Worm (Caenorhabditis elegans) whole organism, young adult: ENCODE measurements around the gene nstp-2.
A peak's percentile ranks its signal among the peaks of the same experiment; 100 is the strongest.

Experiments
- B0035.1 ChIP-seq: sonication (generic microtip); optimal IDR thresholded peaks from 2 replicates; lab custom pipeline; 2016; ENCODE audit warnings: missing genetic modification characterization, mild to moderate bottlenecking, missing compliant biosample characterization, missing genotype, missing genetic modification reagents
- B0336.3 ChIP-seq: fragments of 200-800 bp; sonication (Bioruptor generic); IDR thresholded peaks from 2 replicates; pipeline ENCODE4 v1.3.6; 2022; ENCODE audit warnings: missing genetic modification characterization, missing compliant biosample characterization
- C17E4.6 ChIP-seq: fragments of 200-800 bp; sonication (Bioruptor generic); IDR thresholded peaks from 2 replicates; pipeline ENCODE4 v1.3.6; 2022; ENCODE audit warnings: missing genetic modification reagents, missing genetic modification characterization, missing compliant biosample characterization
- F37B4.10 ChIP-seq: fragments of 200-800 bp; sonication (Bioruptor generic); IDR thresholded peaks from 2 replicates; pipeline ENCODE4 v1.3.6; 2022; ENCODE audit warnings: missing genetic modification characterization, missing compliant biosample characterization
- F39B2.1 ChIP-seq: fragments of 200-800 bp; sonication (Bioruptor generic); IDR thresholded peaks from 2 replicates; pipeline ENCODE4 v1.3.6; 2022; ENCODE audit warnings: missing genetic modification reagents, missing genetic modification characterization, missing compliant biosample characterization
- F49E8.2 ChIP-seq: sonication (generic microtip); optimal IDR thresholded peaks from 3 replicates; lab custom pipeline; 2017; ENCODE audit warnings: missing genetic modification characterization, mild to moderate bottlenecking, missing compliant biosample characterization, antibody characterized with exemption, moderate library complexity; ENCODE audit not compliant: insufficient read depth
- F55B11.4 ChIP-seq: sonication (generic microtip); optimal IDR thresholded peaks from 2 replicates; lab custom pipeline; 2016; ENCODE audit warnings: missing compliant biosample characterization, missing genetic modification characterization, borderline replicate concordance; ENCODE audit not compliant: insufficient read depth
- F57A8.1 ChIP-seq: fragments of 200-800 bp; sonication (Bioruptor generic); optimal IDR thresholded peaks from 2 replicates; lab custom pipeline; 2018; ENCODE audit warnings: mild to moderate bottlenecking, missing genetic modification characterization, moderate library complexity, missing compliant biosample characterization
- F57C9.4 ChIP-seq: sonication (generic microtip); optimal IDR thresholded peaks from 2 replicates; lab custom pipeline; 2017; ENCODE audit warnings: mild to moderate bottlenecking, missing genetic modification characterization, missing compliant biosample characterization
- K12H6.12 ChIP-seq: fragments of 200-800 bp; sonication (Bioruptor generic); optimal IDR thresholded peaks from 2 replicates; lab custom pipeline; 2018; ENCODE audit warnings: mild to moderate bottlenecking, missing genetic modification characterization, missing compliant biosample characterization
- Y53F4B.3 ChIP-seq: fragments of 200-800 bp; sonication (Bioruptor generic); IDR thresholded peaks from 2 replicates; pipeline ENCODE4 v1.3.6; 2022; ENCODE audit warnings: missing genetic modification reagents, missing genetic modification characterization, missing compliant biosample characterization
- Y67H2A.10 ChIP-seq: fragments of 200-800 bp; sonication (Bioruptor generic); conservative IDR thresholded peaks from 2 replicates; pipeline ENCODE4 v1.3.6; 2022; ENCODE audit warnings: missing genetic modification reagents, missing genetic modification characterization, missing compliant biosample characterization
- Y79H2A.3 ChIP-seq: fragments of 200-800 bp; sonication (Bioruptor generic); conservative IDR thresholded peaks from 2 replicates; pipeline ENCODE4 v1.3.6; 2022; ENCODE audit warnings: missing genetic modification reagents, missing genetic modification characterization, missing compliant biosample characterization
- Y95B8A.8 ChIP-seq: fragments of 200-800 bp; sonication (Bioruptor generic); IDR thresholded peaks from 2 replicates; pipeline ENCODE4 v1.3.6; 2022; ENCODE audit warnings: missing genetic modification reagents, missing genetic modification characterization, missing compliant biosample characterization
- akir-1 ChIP-seq: fragments of 200-800 bp; sonication (Bioruptor generic); optimal IDR thresholded peaks from 2 replicates; lab custom pipeline; 2018; ENCODE audit warnings: mild to moderate bottlenecking, missing genetic modification characterization, moderate library complexity, missing compliant biosample characterization
- aptf-3 ChIP-seq: fragments of 200-800 bp; sonication (Bioruptor generic); IDR thresholded peaks from 2 replicates; pipeline ENCODE4 v1.3.6; 2022; ENCODE audit warnings: missing genetic modification characterization, missing compliant biosample characterization
- atf-7 ChIP-seq: sonication (generic microtip); optimal IDR thresholded peaks from 2 replicates; lab custom pipeline; 2017; ENCODE audit warnings: mild to moderate bottlenecking, missing genetic modification characterization, missing compliant biosample characterization
- attf-5 ChIP-seq: fragments of 200-800 bp; sonication (Bioruptor generic); optimal IDR thresholded peaks from 2 replicates; lab custom pipeline; 2018; ENCODE audit warnings: mild to moderate bottlenecking, missing genetic modification characterization, missing compliant biosample characterization
- bed-1 ChIP-seq: fragments of 200-800 bp; sonication (Bioruptor generic); IDR thresholded peaks from 2 replicates; pipeline ENCODE4 v1.3.6; 2022; ENCODE audit warnings: missing genetic modification reagents, missing genetic modification characterization, missing compliant biosample characterization
- cebp-1 ChIP-seq, 2 experiments: fragments of 200-800 bp in 1 of 2; sonication (Bioruptor generic) in 1 of 2; sonication (generic microtip) in 1 of 2; IDR thresholded peaks in 1 of 2; optimal IDR thresholded peaks in 1 of 2; 2 replicates each; pipeline versions ENCODE4 v1.3.6 to Lab custom; 2017 to 2022; ENCODE audit warnings: missing compliant biosample characterization in 2 of 2, missing genetic modification characterization in 2 of 2, mild to moderate bottlenecking in 1 of 2, missing genetic modification reagents in 1 of 2, moderate library complexity in 1 of 2
- ceh-40 ChIP-seq: fragments of 200-800 bp; sonication (Bioruptor generic); IDR thresholded peaks from 2 replicates; pipeline ENCODE4 v1.3.6; 2022; ENCODE audit warnings: missing genetic modification characterization, missing compliant biosample characterization
- die-1 ChIP-seq: sonication (generic microtip); optimal IDR thresholded peaks from 2 replicates; lab custom pipeline; 2016; ENCODE audit warnings: missing genotype, mild to moderate bottlenecking, missing genetic modification characterization, missing compliant biosample characterization
- dpff-1 ChIP-seq: sonication (generic microtip); optimal IDR thresholded peaks from 2 replicates; lab custom pipeline; 2017; ENCODE audit warnings: mild to moderate bottlenecking, missing genetic modification characterization, missing compliant biosample characterization
- dpl-1 ChIP-seq: fragments of 150-350 bp; optimal IDR thresholded peaks from 2 replicates; lab custom pipeline; 2014; ENCODE audit warnings: missing biosample characterization, missing genetic modification reagents, missing genetic modification characterization
- efl-1 ChIP-seq: fragments of 150-350 bp; optimal IDR thresholded peaks from 2 replicates; lab custom pipeline; 2014; ENCODE audit warnings: missing biosample characterization, missing genetic modification reagents, missing genetic modification characterization
- egl-18 ChIP-seq: fragments of 200-800 bp; sonication (Bioruptor generic); IDR thresholded peaks from 2 replicates; pipeline ENCODE4 v1.3.6; 2022; ENCODE audit warnings: missing genetic modification reagents, missing genetic modification characterization, missing compliant biosample characterization
- egrh-3 ChIP-seq: fragments of 200-800 bp; sonication (Bioruptor generic); IDR thresholded peaks from 2 replicates; pipeline ENCODE4 v1.3.6; 2022; ENCODE audit warnings: missing genetic modification reagents, missing genetic modification characterization, missing compliant biosample characterization
- ets-4 ChIP-seq: fragments of 200-800 bp; sonication (Bioruptor generic); optimal IDR thresholded peaks from 2 replicates; lab custom pipeline; 2018; ENCODE audit warnings: mild to moderate bottlenecking, missing genetic modification characterization, missing compliant biosample characterization
- hlh-26 ChIP-seq: fragments of 200-800 bp; sonication (Bioruptor generic); conservative IDR thresholded peaks from 2 replicates; pipeline ENCODE4 v1.3.6; 2022; ENCODE audit warnings: missing genetic modification reagents, missing genetic modification characterization, missing compliant biosample characterization
- hmg-1.2 ChIP-seq: fragments of 200-800 bp; sonication (Bioruptor generic); IDR thresholded peaks from 2 replicates; pipeline ENCODE4 v1.3.6; 2022; ENCODE audit warnings: missing genetic modification reagents, missing genetic modification characterization, missing compliant biosample characterization
- hsf-1 ChIP-seq: fragments of 200-800 bp; sonication (Bioruptor generic); IDR thresholded peaks from 2 replicates; pipeline ENCODE4 v1.3.6; 2022; ENCODE audit warnings: missing genetic modification reagents, missing genetic modification characterization, missing compliant biosample characterization
- lir-1 ChIP-seq: fragments of 200-800 bp; sonication (Bioruptor generic); conservative IDR thresholded peaks from 2 replicates; pipeline ENCODE4 v1.3.6; 2022; ENCODE audit warnings: missing genetic modification reagents, missing genetic modification characterization, missing compliant biosample characterization
- lsl-1 ChIP-seq: fragments of 200-800 bp; sonication (Bioruptor generic); optimal IDR thresholded peaks from 2 replicates; lab custom pipeline; 2018; ENCODE audit warnings: mild to moderate bottlenecking, missing genetic modification characterization, moderate library complexity, missing compliant biosample characterization
- madf-10 ChIP-seq: sonication (generic microtip); optimal IDR thresholded peaks from 2 replicates; lab custom pipeline; 2016; ENCODE audit warnings: mild to moderate bottlenecking, missing genetic modification characterization, missing compliant biosample characterization
- madf-6 ChIP-seq: fragments of 200-800 bp; sonication (Bioruptor generic); IDR thresholded peaks from 2 replicates; pipeline ENCODE4 v1.3.6; 2022; ENCODE audit warnings: missing genetic modification reagents, missing genetic modification characterization, missing compliant biosample characterization
- madf-8 ChIP-seq: fragments of 200-800 bp; sonication (Bioruptor generic); conservative IDR thresholded peaks from 2 replicates; pipeline ENCODE4 v1.3.6; 2022; ENCODE audit warnings: missing genetic modification reagents, missing genetic modification characterization, missing compliant biosample characterization
- mcd-1 ChIP-seq: fragments of 200-800 bp; sonication (Bioruptor generic); IDR thresholded peaks from 2 replicates; pipeline ENCODE4 v1.3.6; 2022; ENCODE audit warnings: missing genetic modification reagents, missing genetic modification characterization, missing compliant biosample characterization
- mes-4 ChIP-seq: sonication (generic microtip); optimal IDR thresholded peaks from 2 replicates; lab custom pipeline; 2016; ENCODE audit warnings: missing genotype, missing genetic modification characterization, missing compliant biosample characterization
- mxl-1 ChIP-seq: sonication (generic microtip); optimal IDR thresholded peaks from 2 replicates; lab custom pipeline; 2016; ENCODE audit warnings: missing genetic modification characterization, missing compliant biosample characterization
- nfya-1 ChIP-seq: sonication (generic microtip); optimal IDR thresholded peaks from 2 replicates; lab custom pipeline; 2017; ENCODE audit warnings: antibody characterized with exemption, missing compliant biosample characterization, missing genetic modification characterization, borderline replicate concordance; ENCODE audit not compliant: insufficient read depth
- nhr-179 ChIP-seq: sonication (generic microtip); optimal IDR thresholded peaks from 2 replicates; lab custom pipeline; 2016; ENCODE audit warnings: mild to moderate bottlenecking, missing genetic modification characterization, missing compliant biosample characterization
- nhr-90 ChIP-seq: sonication (generic microtip); optimal IDR thresholded peaks from 2 replicates; lab custom pipeline; 2016; ENCODE audit warnings: missing genotype, mild to moderate bottlenecking, missing genetic modification characterization, missing compliant biosample characterization
- pbrm-1 ChIP-seq: fragments of 200-800 bp; sonication (Bioruptor generic); IDR thresholded peaks from 2 replicates; pipeline ENCODE4 v1.3.6; 2022; ENCODE audit warnings: missing genetic modification reagents, missing genetic modification characterization, missing compliant biosample characterization
- pha-4 ChIP-seq: fragments of 150-350 bp; sonication (generic microtip); optimal IDR thresholded peaks from 2 replicates; lab custom pipeline; 2014; ENCODE audit warnings: missing biosample characterization, missing genetic modification reagents, missing genetic modification characterization
- snpc-3.4 ChIP-seq: sonication (generic microtip); optimal IDR thresholded peaks from 2 replicates; lab custom pipeline; 2017; ENCODE audit warnings: missing genetic modification characterization, mild to moderate bottlenecking, missing compliant biosample characterization, antibody characterized with exemption, moderate library complexity, missing genotype, missing genetic modification reagents
- tbx-9 ChIP-seq: sonication (generic microtip); optimal IDR thresholded peaks from 2 replicates; lab custom pipeline; 2016; ENCODE audit warnings: borderline replicate concordance, missing genetic modification characterization, inconsistent platforms, missing compliant biosample characterization
- xnd-1 ChIP-seq: sonication (generic microtip); optimal IDR thresholded peaks from 2 replicates; lab custom pipeline; 2016; ENCODE audit warnings: missing genotype, missing genetic modification reagents, missing genetic modification characterization, missing compliant biosample characterization
- zim-3 ChIP-seq: sonication (generic microtip); optimal IDR thresholded peaks from 2 replicates; lab custom pipeline; 2017; ENCODE audit warnings: mild to moderate bottlenecking, missing genetic modification characterization, moderate library complexity, missing compliant biosample characterization
- ztf-28 ChIP-seq: fragments of 200-800 bp; sonication (Bioruptor generic); IDR thresholded peaks from 2 replicates; pipeline ENCODE4 v1.3.6; 2022; ENCODE audit warnings: missing genetic modification reagents, missing genetic modification characterization, missing compliant biosample characterization

nstp-2 gene

ce11 chrIV:6613296-6613695 is 7.3 kb upstream of the nstp-2 start, which contains the start of gene drh-1:
Gene drh-1, minus strand, starts transcription at chrIV:6613353.
- peak; percentile 31; the same call in 1 of the 2 replicates for TF ChIP-seq madf-6 (GFP tag; lab: Robert Waterston, UW)
- no peak for TF ChIP-seq Y95B8A.8 (GFP tag; lab: Robert Waterston, UW)
- no peak for TF ChIP-seq xnd-1 (tag; lab: Kevin White, UChicago)
- TF ChIP-seq nfya-1 = no peak
- no peak for TF ChIP-seq F39B2.1 (GFP tag; lab: Robert Waterston, UW)
- TF ChIP-seq zim-3 = no peak
- no peak for TF ChIP-seq cebp-1 (GFP tag; IDR thresholded peaks at IDR 0.05; lab: Robert Waterston, UW)
- TF ChIP-seq cebp-1 (tag; optimal IDR thresholded peaks at IDR 0.05; lab: Kevin White, UChicago) = no peak
- no peak for TF ChIP-seq ceh-40 (GFP tag; lab: Robert Waterston, UW)
- TF ChIP-seq bed-1 (GFP tag; lab: Robert Waterston, UW) = no peak
- no peak for TF ChIP-seq efl-1 (GFP tag; lab: Kevin White, UChicago)
- no peak for TF ChIP-seq mes-4 (tag; lab: Kevin White, UChicago)
- no peak for TF ChIP-seq mxl-1 (tag; lab: Kevin White, UChicago)
- no peak for TF ChIP-seq madf-10 (tag; lab: Kevin White, UChicago)
- no peak for TF ChIP-seq F57C9.4 (tag; lab: Kevin White, UChicago)
- TF ChIP-seq Y67H2A.10 (GFP tag; lab: Robert Waterston, UW) = no peak
- TF ChIP-seq hmg-1.2 (GFP tag; lab: Robert Waterston, UW) = peak; percentile 100
- TF ChIP-seq F49E8.2 (tag; lab: Kevin White, UChicago) = no peak
- TF ChIP-seq Y79H2A.3 (GFP tag; lab: Robert Waterston, UW) = no peak
- TF ChIP-seq ets-4 = no peak
- TF ChIP-seq pbrm-1 = no peak
- no peak for TF ChIP-seq madf-8 (GFP tag; lab: Robert Waterston, UW)
- TF ChIP-seq nhr-90 = no peak
- TF ChIP-seq lir-1 (GFP tag; lab: Robert Waterston, UW) = no peak
- TF ChIP-seq F55B11.4 (tag; lab: Kevin White, UChicago) = no peak
- TF ChIP-seq tbx-9 = no peak
- no peak for TF ChIP-seq F37B4.10 (GFP tag; lab: Robert Waterston, UW)
- no peak for TF ChIP-seq B0035.1 (tag; lab: Kevin White, UChicago)
- TF ChIP-seq F57A8.1 (GFP tag; lab: Kevin White, UChicago) = no peak
- no peak for TF ChIP-seq snpc-3.4 (tag; lab: Kevin White, UChicago)
- no peak for TF ChIP-seq atf-7
- TF ChIP-seq C17E4.6 = no peak
- no peak for TF ChIP-seq dpl-1 (GFP tag; lab: Kevin White, UChicago)
- no peak for TF ChIP-seq B0336.3 (GFP tag; lab: Robert Waterston, UW)
- peak; percentile 32 for TF ChIP-seq lsl-1
- no peak for TF ChIP-seq akir-1 (GFP tag; lab: Kevin White, UChicago)
- no peak for TF ChIP-seq dpff-1 (tag; lab: Kevin White, UChicago)
- peak; percentile 45; the same call in 1 of the 2 replicates for TF ChIP-seq hsf-1 (GFP tag; lab: Robert Waterston, UW)
- TF ChIP-seq K12H6.12 (tag; lab: Kevin White, UChicago) = no peak
- TF ChIP-seq mcd-1 = peak; percentile 51; the same call in 1 of the 2 replicates
- TF ChIP-seq pha-4 (tag; lab: Kevin White, UChicago) = no peak
- no peak for TF ChIP-seq nhr-179 (tag; lab: Kevin White, UChicago)
- peak; percentile 27 for TF ChIP-seq attf-5
- no peak for TF ChIP-seq die-1 (tag; lab: Kevin White, UChicago)
- no peak for TF ChIP-seq ztf-28
- TF ChIP-seq Y53F4B.3 (GFP tag; lab: Robert Waterston, UW) = no peak
- TF ChIP-seq hlh-26 = no peak
- no peak for TF ChIP-seq aptf-3
- no peak for TF ChIP-seq egl-18 (GFP tag; lab: Robert Waterston, UW)
- TF ChIP-seq egrh-3 (GFP tag; lab: Robert Waterston, UW) = no peak
